Fruit fly (Drosophila melanogaster) whole organism, embryonic: ENCODE results near the gene CG5359.

Experiments
- Asciz ChIP-seq: fragments of 200-800 bp; sonication (Bioruptor generic); optimal IDR thresholded peaks from 2 replicates; lab custom pipeline; 2017; ENCODE audit warnings: missing biosample characterization, mild to moderate bottlenecking, missing genetic modification characterization, missing genetic modification reagents
- Awh ChIP-seq: fragments of 200-800 bp; sonication (Bioruptor generic); IDR thresholded peaks from 2 replicates; pipeline ENCODE4, ENCODE4 v1.3.6; 2022; ENCODE audit warnings: missing biosample characterization, missing genetic modification characterization
- B-H2 ChIP-seq: fragments of 200-800 bp; sonication (Bioruptor generic); optimal IDR thresholded peaks from 2 replicates; lab custom pipeline; 2018; ENCODE audit warnings: missing biosample characterization, mild to moderate bottlenecking, missing genetic modification characterization
- Bdp1 ChIP-seq: fragments of 200-800 bp; sonication (Bioruptor generic); optimal IDR thresholded peaks from 3 replicates; lab custom pipeline; 2016; ENCODE audit warnings: missing biosample characterization, missing genetic modification characterization
- BtbVII ChIP-seq: fragments of 200-800 bp; sonication (Bioruptor generic); optimal IDR thresholded peaks from 3 replicates; lab custom pipeline; 2017; ENCODE audit warnings: missing biosample characterization, mild to moderate bottlenecking, missing genetic modification characterization
- CG10267 ChIP-seq: fragments of 200-800 bp; sonication (Bioruptor generic); optimal IDR thresholded peaks from 2 replicates; lab custom pipeline; 2018; ENCODE audit warnings: missing biosample characterization, mild to moderate bottlenecking, missing genetic modification characterization, moderate library complexity
- CG11093 ChIP-seq: fragments of 200-800 bp; sonication (Bioruptor generic); IDR thresholded peaks from 3 replicates; pipeline ENCODE4 v1.3.6; 2022; ENCODE audit warnings: missing biosample characterization, missing genetic modification characterization
- CG12236 ChIP-seq: fragments of 200-800 bp; sonication (Bioruptor generic); optimal IDR thresholded peaks from 2 replicates; lab custom pipeline; 2016; ENCODE audit warnings: missing biosample characterization, missing genetic modification characterization
- CG14441 ChIP-seq: fragments of 200-800 bp; sonication (Bioruptor generic); IDR thresholded peaks from 2 replicates; pipeline ENCODE4 v1.3.6; 2022; ENCODE audit warnings: missing biosample characterization, missing genetic modification characterization
- CG1529 ChIP-seq: fragments of 200-800 bp; sonication (Bioruptor generic); optimal IDR thresholded peaks from 3 replicates; lab custom pipeline; 2018; ENCODE audit warnings: missing biosample characterization, missing genetic modification characterization
- CG15514 ChIP-seq: fragments of 200-800 bp; sonication (Bioruptor generic); optimal IDR thresholded peaks from 3 replicates; lab custom pipeline; 2017; ENCODE audit warnings: missing biosample characterization, missing genetic modification characterization, mild to moderate bottlenecking, moderate library complexity, missing genetic modification reagents
- CG16813 ChIP-seq: fragments of 200-800 bp; sonication (Bioruptor generic); IDR thresholded peaks from 3 replicates; pipeline ENCODE4 v1.3.6; 2022; ENCODE audit warnings: missing biosample characterization, missing genetic modification characterization; ENCODE audit not compliant: partially characterized antibody
- CG17186 ChIP-seq: fragments of 200-800 bp; sonication (Bioruptor generic); optimal IDR thresholded peaks from 3 replicates; lab custom pipeline; 2017; ENCODE audit warnings: missing biosample characterization, missing genetic modification reagents, missing genetic modification characterization
- CG17385 ChIP-seq: fragments of 200-800 bp; sonication (Bioruptor generic); optimal IDR thresholded peaks from 3 replicates; lab custom pipeline; 2018; ENCODE audit warnings: missing biosample characterization, mild to moderate bottlenecking, missing genetic modification characterization
- CG17829 ChIP-seq: fragments of 200-800 bp; optimal IDR thresholded peaks from 2 replicates; lab custom pipeline; 2019; ENCODE audit warnings: missing biosample characterization, mild to moderate bottlenecking, missing genetic modification characterization, moderate library complexity
- CG17912 ChIP-seq: fragments of 200-800 bp; sonication (Bioruptor generic); optimal IDR thresholded peaks from 2 replicates; lab custom pipeline; 2018; ENCODE audit warnings: missing biosample characterization, mild to moderate bottlenecking, missing genetic modification characterization
- CG1792 ChIP-seq: fragments of 200-800 bp; sonication (Bioruptor generic); optimal IDR thresholded peaks from 2 replicates; lab custom pipeline; 2016; ENCODE audit warnings: missing biosample characterization, missing genetic modification characterization
- CG2116 ChIP-seq: fragments of 200-800 bp; sonication (Bioruptor generic); optimal IDR thresholded peaks from 3 replicates; lab custom pipeline; 2018; ENCODE audit warnings: missing biosample characterization, mild to moderate bottlenecking, missing genetic modification characterization
- CG30020 ChIP-seq: fragments of 200-800 bp; optimal IDR thresholded peaks from 2 replicates; lab custom pipeline; 2019; ENCODE audit warnings: missing biosample characterization, mild to moderate bottlenecking, missing genetic modification characterization, moderate library complexity
- CG31365 ChIP-seq: fragments of 200-800 bp; sonication (Bioruptor generic); optimal IDR thresholded peaks from 2 replicates; lab custom pipeline; 2018; ENCODE audit warnings: missing biosample characterization, mild to moderate bottlenecking, missing genetic modification characterization
- CG32767 ChIP-seq: fragments of 200-800 bp; sonication (Bioruptor generic); IDR thresholded peaks from 2 replicates; pipeline ENCODE4 v1.3.6; 2022; ENCODE audit warnings: missing biosample characterization, missing genetic modification characterization
- CG34422 ChIP-seq: fragments of 200-800 bp; sonication (Bioruptor generic); IDR thresholded peaks from 3 replicates; pipeline ENCODE4 v1.3.6; 2022; ENCODE audit warnings: missing biosample characterization, missing genetic modification characterization
- CG3847 ChIP-seq: fragments of 200-800 bp; sonication (Bioruptor generic); IDR thresholded peaks from 2 replicates; pipeline ENCODE4 v1.3.6; 2022; ENCODE audit warnings: missing biosample characterization, missing genetic modification characterization
- CG6654 ChIP-seq: fragments of 200-800 bp; sonication (Bioruptor generic); optimal IDR thresholded peaks from 2 replicates; lab custom pipeline; 2017; ENCODE audit warnings: missing biosample characterization, mild to moderate bottlenecking, missing genetic modification characterization
- CG9932 ChIP-seq: fragments of 200-800 bp; sonication (Bioruptor generic); IDR thresholded peaks from 2 replicates; pipeline ENCODE4 v1.3.6; 2022; ENCODE audit warnings: missing biosample characterization, missing genetic modification characterization
- Dbx ChIP-seq: fragments of 200-800 bp; sonication (Bioruptor generic); IDR thresholded peaks from 3 replicates; pipeline ENCODE4 v1.3.6; 2022; ENCODE audit warnings: missing biosample characterization, missing genetic modification characterization
- HLH4C ChIP-seq: fragments of 200-800 bp; sonication (Bioruptor generic); IDR thresholded peaks from 3 replicates; pipeline ENCODE4 v1.3.6; 2022; ENCODE audit warnings: missing biosample characterization, missing genetic modification characterization; ENCODE audit not compliant: partially characterized antibody
- Hr51 ChIP-seq, 2 experiments: fragments of 200-800 bp; sonication (Bioruptor generic); optimal IDR thresholded peaks; 2 replicates in 1 of 2; 3 replicates in 1 of 2; lab custom pipeline; 2016 to 2018; ENCODE audit warnings: missing biosample characterization in 2 of 2, missing genetic modification characterization in 2 of 2, mild to moderate bottlenecking in 1 of 2, moderate library complexity in 1 of 2
- MBD-R2 ChIP-seq: fragments of 200-800 bp; sonication (Bioruptor generic); IDR thresholded peaks from 2 replicates; pipeline ENCODE4 v1.3.6; 2022; ENCODE audit warnings: missing biosample characterization, missing genetic modification characterization
- Nf-YA ChIP-seq: fragments of 200-800 bp; sonication (Bioruptor generic); IDR thresholded peaks from 2 replicates; pipeline ENCODE4 v1.3.6; 2022; ENCODE audit warnings: missing biosample characterization, missing genetic modification characterization
- Side ChIP-seq: fragments of 200-800 bp; sonication (Bioruptor generic); optimal IDR thresholded peaks from 2 replicates; lab custom pipeline; 2016; ENCODE audit warnings: missing biosample characterization, missing genetic modification characterization
- Sox100B ChIP-seq: fragments of 200-800 bp; sonication (Bioruptor generic); optimal IDR thresholded peaks from 3 replicates; lab custom pipeline; 2018; ENCODE audit warnings: missing biosample characterization, mild to moderate bottlenecking, missing genetic modification characterization
- Trl ChIP-seq, 3 experiments: fragments of >200 bp in 2 of 3; fragments of 200-800 bp in 1 of 3; sonication (Bioruptor generic) in 1 of 3; optimal IDR thresholded peaks; 2 replicates in 1 of 3; 3 replicates in 2 of 3; lab custom pipeline; 2016 to 2017; ENCODE audit warnings: missing biosample characterization in 1 of 3, missing genetic modification characterization in 1 of 3
- ab ChIP-seq: fragments of 200-800 bp; sonication (Bioruptor generic); optimal IDR thresholded peaks from 2 replicates; lab custom pipeline; 2016; ENCODE audit warnings: missing biosample characterization, missing genetic modification characterization
- ash1 ChIP-seq: fragments of 200-800 bp; sonication (Bioruptor generic); optimal IDR thresholded peaks from 2 replicates; lab custom pipeline; 2018; ENCODE audit warnings: missing biosample characterization, mild to moderate bottlenecking, missing genetic modification characterization
- bbx ChIP-seq: fragments of 200-800 bp; sonication (Bioruptor generic); IDR thresholded peaks from 2 replicates; pipeline ENCODE4 v1.3.6; 2022; ENCODE audit warnings: missing biosample characterization, missing genetic modification characterization; ENCODE audit not compliant: partially characterized antibody
- btn ChIP-seq: fragments of 200-800 bp; sonication (Bioruptor generic); optimal IDR thresholded peaks from 2 replicates; lab custom pipeline; 2016; ENCODE audit warnings: missing biosample characterization, missing genetic modification characterization
- cad ChIP-seq: fragments of >200 bp; optimal IDR thresholded peaks from 2 replicates; lab custom pipeline; 2017; ENCODE audit warnings: missing biosample characterization, missing genetic modification characterization
- dan ChIP-seq: fragments of 200-800 bp; sonication (Bioruptor generic); IDR thresholded peaks from 2 replicates; pipeline ENCODE4 v1.3.6; 2022; ENCODE audit warnings: missing biosample characterization, missing genetic modification characterization
- gcm ChIP-seq: fragments of 200-800 bp; sonication (Bioruptor generic); optimal IDR thresholded peaks from 2 replicates; lab custom pipeline; 2019; ENCODE audit warnings: missing biosample characterization, mild to moderate bottlenecking, missing genetic modification characterization, moderate library complexity
- ken ChIP-seq: fragments of 200-800 bp; sonication (Bioruptor generic); IDR thresholded peaks from 3 replicates; pipeline ENCODE4 v1.3.6; 2022; ENCODE audit warnings: missing biosample characterization, missing genetic modification characterization
- lbe ChIP-seq: fragments of 200-800 bp; sonication (Bioruptor generic); optimal IDR thresholded peaks from 2 replicates; lab custom pipeline; 2016; ENCODE audit warnings: missing biosample characterization, mild to moderate bottlenecking, missing genetic modification characterization
- nerfin-1 ChIP-seq: fragments of 200-800 bp; sonication (Bioruptor generic); optimal IDR thresholded peaks from 3 replicates; lab custom pipeline; 2019; ENCODE audit warnings: missing biosample characterization, mild to moderate bottlenecking, missing genetic modification characterization, moderate library complexity
- pfk ChIP-seq: fragments of 200-800 bp; sonication (Bioruptor generic); optimal IDR thresholded peaks from 2 replicates; lab custom pipeline; 2018; ENCODE audit warnings: missing biosample characterization, mild to moderate bottlenecking, missing genetic modification characterization, moderate library complexity
- ro ChIP-seq: fragments of 200-800 bp; sonication (Bioruptor generic); IDR thresholded peaks from 2 replicates; pipeline ENCODE4 v1.3.6; 2022; ENCODE audit warnings: missing biosample characterization, missing genetic modification characterization
- salm ChIP-seq: fragments of 200-800 bp; sonication (Bioruptor generic); optimal IDR thresholded peaks from 2 replicates; lab custom pipeline; 2018; ENCODE audit warnings: missing biosample characterization, mild to moderate bottlenecking, missing genetic modification characterization
- sim ChIP-seq: fragments of 200-800 bp; sonication (Bioruptor generic); IDR thresholded peaks from 2 replicates; pipeline ENCODE4 v1.3.6; 2022; ENCODE audit warnings: missing biosample characterization, missing genetic modification characterization
- unc-4 ChIP-seq: fragments of 200-800 bp; sonication (Bioruptor generic); IDR thresholded peaks from 2 replicates; pipeline ENCODE4 v1.3.6; 2022; ENCODE audit warnings: missing biosample characterization, missing genetic modification characterization; ENCODE audit not compliant: partially characterized antibody
- zfh1 ChIP-seq: fragments of 200-800 bp; sonication (Bioruptor generic); IDR thresholded peaks from 3 replicates; pipeline ENCODE4 v1.3.6; 2022; ENCODE audit warnings: missing biosample characterization, missing genetic modification characterization

The CG5359 gene

DNA sequence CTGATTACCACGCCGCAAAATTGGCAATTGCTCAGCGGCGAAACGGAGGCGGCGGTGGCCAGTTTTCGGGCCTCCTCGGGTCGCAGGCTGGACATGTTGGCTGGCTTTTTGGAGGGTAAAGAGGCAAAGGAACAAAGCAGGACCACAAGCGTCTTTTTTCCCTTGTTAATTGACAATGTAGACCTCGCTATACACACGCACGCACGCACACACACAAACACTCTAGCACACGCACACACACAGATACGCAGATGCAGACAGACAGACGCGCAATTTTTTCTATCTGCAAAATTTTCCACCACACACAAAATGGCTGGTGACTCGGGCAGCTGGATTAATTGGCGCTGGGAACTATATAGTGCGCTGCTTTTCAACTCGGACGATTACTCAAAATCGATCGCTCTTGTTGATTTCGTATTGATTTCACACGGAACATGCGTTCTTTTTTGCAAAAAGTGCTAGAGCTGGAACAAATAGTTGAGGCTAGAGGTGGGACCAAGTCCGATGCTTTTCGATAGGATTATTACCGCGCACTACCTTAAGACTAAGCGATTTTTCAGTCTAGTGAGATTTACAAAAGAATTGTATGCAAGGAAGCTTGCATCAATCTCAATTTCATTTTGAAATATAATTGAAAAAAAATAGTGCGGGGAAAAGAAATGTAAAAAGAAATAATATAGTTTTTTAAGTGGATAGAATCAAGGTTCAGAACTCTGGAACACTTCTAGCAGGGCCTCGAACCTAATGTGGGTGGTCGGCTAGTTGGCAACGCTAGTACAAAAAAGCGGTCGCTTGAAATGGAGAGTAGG is 15.3 kb downstream of the CG5359 start, which contains the start of gene Art4 (continued):
- TF ChIP-seq CG17186 (GFP tag; lab: Kevin White, UChicago), result peak; percentile 69
- no peak for TF ChIP-seq CG12236 (GFP tag; lab: Kevin White, UChicago)
- peak; percentile 61; the same call in 1 of the 2 replicates for TF ChIP-seq unc-4 (GFP tag; lab: Robert Waterston, UW)
- no peak for TF ChIP-seq CG17385 (GFP tag; lab: Kevin White, UChicago)
- no peak for TF ChIP-seq Sox100B (GFP tag; lab: Kevin White, UChicago)
- no peak for TF ChIP-seq Awh (GFP tag; lab: Robert Waterston, UW)
- TF ChIP-seq ro (GFP tag; lab: Robert Waterston, UW), result no peak
- TF ChIP-seq gcm (GFP tag; lab: Kevin White, UChicago), result no peak
- TF ChIP-seq CG17912 (GFP tag; lab: Kevin White, UChicago), result no peak
- peak; percentile 66 for TF ChIP-seq CG15514 (GFP tag; lab: Kevin White, UChicago)
- TF ChIP-seq ab, result no peak
- peak; percentile 24 for TF ChIP-seq Bdp1 (GFP tag; lab: Kevin White, UChicago)
- peak; percentile 15; the same call in 1 of the 3 replicates for TF ChIP-seq zfh1
- peak; percentile 18 for TF ChIP-seq pfk (GFP tag; lab: Kevin White, UChicago)
- TF ChIP-seq CG2116 (GFP tag; lab: Kevin White, UChicago), result peak; percentile 70
- TF ChIP-seq Trl (optimal IDR thresholded peaks at IDR 0.05; lab: Kevin White, UChicago), result no peak
- peak; percentile 46 for TF ChIP-seq Trl (GFP tag; optimal IDR thresholded peaks at IDR 0.05; lab: Kevin White, UChicago)
- TF ChIP-seq bbx (GFP tag; lab: Robert Waterston, UW), result peak; percentile 56
- TF ChIP-seq CG16813 (GFP tag; lab: Robert Waterston, UW), result peak; percentile 70
- no peak for TF ChIP-seq Nf-YA (GFP tag; lab: Robert Waterston, UW)
- TF ChIP-seq CG11093 (GFP tag; lab: Robert Waterston, UW), result no peak
- no peak for TF ChIP-seq BtbVII (GFP tag; lab: Kevin White, UChicago)
- TF ChIP-seq ash1 (GFP tag; lab: Kevin White, UChicago), result no peak
- TF ChIP-seq dan (GFP tag; lab: Robert Waterston, UW), result no peak
- no peak for TF ChIP-seq ken (GFP tag; lab: Robert Waterston, UW)
- TF ChIP-seq CG17829 (tag; lab: Kevin White, UChicago), result peak; percentile 42
- peak; percentile 43 for TF ChIP-seq CG30020 (tag; lab: Kevin White, UChicago)
- no peak for TF ChIP-seq sim (GFP tag; lab: Robert Waterston, UW)
- no peak for TF ChIP-seq CG31365
- TF ChIP-seq CG1792 (GFP tag; lab: Kevin White, UChicago), result peak; percentile 36
- TF ChIP-seq salm (tag; lab: Kevin White, UChicago), result no peak
- no peak for TF ChIP-seq CG14441
- TF ChIP-seq Asciz (GFP tag; lab: Kevin White, UChicago), result no peak
- TF ChIP-seq HLH4C (GFP tag; lab: Robert Waterston, UW), result no peak; the same call in 2 of the 3 replicates
- TF ChIP-seq MBD-R2, result peak; percentile 11; the same call in 1 of the 2 replicates
- peak; percentile 10 for TF ChIP-seq nerfin-1
- peak; percentile 1 for TF ChIP-seq B-H2 (GFP tag; lab: Kevin White, UChicago)
- no peak for TF ChIP-seq CG3847 (GFP tag; lab: Robert Waterston, UW)
- TF ChIP-seq btn, result no peak
- no peak for TF ChIP-seq lbe (GFP tag; lab: Kevin White, UChicago)
- no peak for TF ChIP-seq CG1529 (GFP tag; lab: Kevin White, UChicago)
- TF ChIP-seq CG10267 (tag; lab: Kevin White, UChicago), result peak; percentile 70
- TF ChIP-seq CG6654 (GFP tag; lab: Kevin White, UChicago), result no peak
- TF ChIP-seq CG34422 (GFP tag; lab: Robert Waterston, UW), result no peak
- TF ChIP-seq Dbx, result peak; percentile 61; the same call in 2 of the 3 replicates
- TF ChIP-seq CG9932 (GFP tag; lab: Robert Waterston, UW), result peak; percentile 63
- TF ChIP-seq cad, result no peak
- TF ChIP-seq Hr51 (GFP tag; optimal IDR thresholded peaks at IDR 0.05; lab: Kevin White, UChicago), result no peak
- no peak for TF ChIP-seq CG32767 (GFP tag; lab: Robert Waterston, UW)
- no peak for TF ChIP-seq Side
